Worm (Caenorhabditis elegans): ENCODE results near the gene Y82E9BL.6.

The Y82E9BL.6 gene

DNA sequence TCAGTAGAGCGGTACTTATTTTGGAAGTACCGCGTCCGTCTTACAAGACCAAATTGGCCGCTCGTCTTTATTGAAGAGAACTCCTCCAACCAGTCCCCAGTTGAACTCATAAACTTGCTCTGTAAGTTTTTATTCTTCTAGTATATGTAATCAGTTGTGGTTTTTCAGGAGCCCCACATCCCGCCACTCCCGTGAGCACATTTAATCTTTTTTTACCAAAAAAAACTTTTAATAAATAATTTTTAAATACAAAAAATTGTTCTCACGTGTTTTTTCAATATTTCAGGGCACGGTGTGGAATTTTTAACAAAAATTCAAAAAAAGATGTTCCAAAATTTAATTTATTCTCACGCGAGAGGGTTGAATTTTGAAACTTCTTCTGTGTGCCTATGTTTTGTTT lies 21.1 kb downstream of the Y82E9BL.6 start, which contains the start of gene fbxa-14:
Gene fbxa-14, minus strand, starts transcription at position 101 of the 400 bp plus-strand sequence.
- TF ChIP-seq nhr-28 (tag; optimal IDR thresholded peaks at IDR 0.05) (no peak), hlh-1 (tag; optimal IDR thresholded peaks at IDR 0.05) (no peak), elt-1 (tag; optimal IDR thresholded peaks at IDR 0.05; ENCODE audit: borderline replicate concordance, insufficient read depth) (no peak), mls-2 (tag; optimal IDR thresholded peaks at IDR 0.05) (no peak), ceh-39 (tag; optimal IDR thresholded peaks at IDR 0.05) (no peak), ztf-11 (tag; optimal IDR thresholded peaks at IDR 0.05) (no peak), unc-39 (tag; optimal IDR thresholded peaks at IDR 0.05) (no peak), lsy-2 (tag; optimal IDR thresholded peaks at IDR 0.05) (no peak), sem-2 (GFP tag; optimal IDR thresholded peaks at IDR 0.05) (no peak), ceh-83 (GFP tag; optimal IDR thresholded peaks at IDR 0.05) (no peak), ces-1 (GFP tag; optimal IDR thresholded peaks at IDR 0.05) (no peak)

ce11 chrIII:1323555-1323954 lies 22.0 kb downstream of the Y82E9BL.6 start:
- no peak for TF ChIP-seq sptf-1 (tag; optimal IDR thresholded peaks at IDR 0.05)
- no peak for TF ChIP-seq tbx-8 (GFP tag; optimal IDR thresholded peaks at IDR 0.05)
- no peak for TF ChIP-seq mls-2 (tag; optimal IDR thresholded peaks at IDR 0.05)
- no peak for TF ChIP-seq unc-62 (GFP tag; optimal IDR thresholded peaks at IDR 0.05)
- no peak for TF ChIP-seq ces-1 (GFP tag; optimal IDR thresholded peaks at IDR 0.05)
- no peak for TF ChIP-seq nhr-237 (tag; optimal IDR thresholded peaks at IDR 0.05)
- no peak for TF ChIP-seq mep-1 (tag; optimal IDR thresholded peaks at IDR 0.05)
- no peak for TF ChIP-seq blmp-1 (tag; optimal IDR thresholded peaks at IDR 0.05)
- TF ChIP-seq cnd-1 (tag; optimal IDR thresholded peaks at IDR 0.05): no peak
- TF ChIP-seq nhr-76 (tag; optimal IDR thresholded peaks at IDR 0.05): no peak
- TF ChIP-seq ceh-39 (tag; optimal IDR thresholded peaks at IDR 0.05): no peak
- no peak for TF ChIP-seq ceh-43 (GFP tag; optimal IDR thresholded peaks at IDR 0.05)
- TF ChIP-seq sem-2 (GFP tag; optimal IDR thresholded peaks at IDR 0.05): no peak
- no peak for TF ChIP-seq drap-1 (GFP tag; optimal IDR thresholded peaks at IDR 0.05)
- no peak for TF ChIP-seq snpc-4 (tag; optimal IDR thresholded peaks at IDR 0.05)

- TF ChIP-seq ceh-39 (tag; optimal IDR thresholded peaks at IDR 0.05) (no peak), sptf-1 (tag; optimal IDR thresholded peaks at IDR 0.05) (no peak), zip-8 (tag; optimal IDR thresholded peaks at IDR 0.05) (no peak), ceh-43 (GFP tag; optimal IDR thresholded peaks at IDR 0.05) (no peak), lin-13 (tag; optimal IDR thresholded peaks at IDR 0.05) (no peak), flh-1 (GFP tag; optimal IDR thresholded peaks at IDR 0.05) (no peak), nhr-12 (tag; optimal IDR thresholded peaks at IDR 0.05) (no peak)
These were observed 24.0 kb downstream of the Y82E9BL.6 start, which contains the start of gene fbxa-15 for ce11 chrIII:1321561-1321960. fbxa-15 (minus strand) TSS chrIII:1321661.

DNA sequence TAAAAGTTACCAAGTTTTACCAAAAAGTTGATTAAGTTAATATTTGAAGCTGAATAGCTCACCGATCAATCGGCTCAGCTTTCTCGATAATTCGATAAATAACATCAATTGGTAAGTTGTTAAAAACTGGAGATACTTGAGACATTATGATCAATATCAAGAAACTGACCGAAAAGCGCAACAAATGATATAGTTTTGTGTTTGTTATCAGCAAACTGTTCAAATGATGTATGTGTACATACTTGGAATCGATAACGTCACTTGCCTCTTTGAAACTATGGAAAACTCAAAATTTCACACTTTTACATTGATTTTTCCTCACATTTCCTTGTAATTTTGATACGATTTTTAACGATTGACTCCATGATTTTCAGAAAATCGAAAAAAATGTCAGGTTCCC lies 30.6 kb downstream of the Y82E9BL.6 start, which contains the start of the genes fbxa-80 and fbxa-19:
Gene fbxa-80, minus strand, starts transcription at position 173 of the 400 bp plus-strand sequence.
Gene fbxa-19, plus strand, starts transcription at position 364 of the 400 bp plus-strand sequence.
- TF ChIP-seq M03D4.4 (tag; optimal IDR thresholded peaks at IDR 0.05): no peak
- no peak for TF ChIP-seq nhr-12 (tag; optimal IDR thresholded peaks at IDR 0.05)
- TF ChIP-seq ztf-11 (tag; optimal IDR thresholded peaks at IDR 0.05): no peak
- no peak for TF ChIP-seq lin-32 (GFP tag; optimal IDR thresholded peaks at IDR 0.05)
- TF ChIP-seq mab-5 (tag; optimal IDR thresholded peaks at IDR 0.05): no peak
- TF ChIP-seq lin-13 (tag; optimal IDR thresholded peaks at IDR 0.05): no peak
- TF ChIP-seq pha-4 (tag; optimal IDR thresholded peaks at IDR 0.05): no peak
- TF ChIP-seq ceh-39 (tag; optimal IDR thresholded peaks at IDR 0.05): no peak
- TF ChIP-seq unc-120 (tag; optimal IDR thresholded peaks at IDR 0.05; ENCODE audit: poor library complexity, severe bottlenecking): no peak
- no peak for TF ChIP-seq sptf-1 (tag; optimal IDR thresholded peaks at IDR 0.05)
- TF ChIP-seq ham-2 (GFP tag; optimal IDR thresholded peaks at IDR 0.05): no peak
- no peak for TF ChIP-seq elt-1 (tag; optimal IDR thresholded peaks at IDR 0.05; ENCODE audit: borderline replicate concordance, insufficient read depth)
- TF ChIP-seq unc-62 (GFP tag; optimal IDR thresholded peaks at IDR 0.05): no peak
- no peak for TF ChIP-seq hlh-1 (tag; optimal IDR thresholded peaks at IDR 0.05)
- no peak for TF ChIP-seq bed-3 (GFP tag; optimal IDR thresholded peaks at IDR 0.05)
- no peak for TF ChIP-seq nhr-2 (tag; optimal IDR thresholded peaks at IDR 0.05)
- TF ChIP-seq blmp-1 (tag; optimal IDR thresholded peaks at IDR 0.05): no peak
- TF ChIP-seq zip-8 (tag; optimal IDR thresholded peaks at IDR 0.05): no peak

Measured in whole organism, mixed stage, embryonic.